Worm (Caenorhabditis elegans) whole organism, L2 larva: ENCODE measurements around the gene srsx-33.

ENCODE experiments used
- C34F6.9 ChIP-seq: fragments of 150-350 bp; optimal IDR thresholded peaks from 2 replicates; lab custom pipeline; 2014; ENCODE audit warnings: missing biosample characterization, missing genetic modification characterization
- F13H6.1 ChIP-seq: sonication (generic microtip); optimal IDR thresholded peaks from 2 replicates; lab custom pipeline; 2016; ENCODE audit warnings: missing genetic modification characterization, missing compliant biosample characterization
- R02D3.7 ChIP-seq: fragments of 150-350 bp; optimal IDR thresholded peaks from 2 replicates; lab custom pipeline; 2014; ENCODE audit warnings: missing biosample characterization, missing genetic modification characterization
- Y55F3AM.14 ChIP-seq: fragments of 200-800 bp; sonication (Bioruptor generic); optimal IDR thresholded peaks from 2 replicates; lab custom pipeline; 2018; ENCODE audit warnings: mild to moderate bottlenecking, missing genetic modification characterization, missing compliant biosample characterization
- ZK546.5 ChIP-seq: sonication (generic microtip); optimal IDR thresholded peaks from 2 replicates; lab custom pipeline; 2017; ENCODE audit warnings: missing biosample characterization, missing genetic modification characterization
- alr-1 ChIP-seq: fragments of 150-350 bp; optimal IDR thresholded peaks from 2 replicates; lab custom pipeline; 2014; ENCODE audit warnings: missing biosample characterization, missing genetic modification characterization
- aly-2 ChIP-seq: fragments of 150-350 bp; optimal IDR thresholded peaks from 2 replicates; lab custom pipeline; 2014; ENCODE audit warnings: missing biosample characterization, missing genetic modification characterization
- ama-1 ChIP-seq: fragments of 150-350 bp; optimal IDR thresholded peaks from 2 replicates; lab custom pipeline; 2018; ENCODE audit warnings: inconsistent platforms
- ceh-16 ChIP-seq: fragments of 150-350 bp; optimal IDR thresholded peaks from 2 replicates; lab custom pipeline; 2014; ENCODE audit warnings: missing biosample characterization, missing genetic modification characterization
- ceh-82 ChIP-seq: fragments of 150-350 bp; optimal IDR thresholded peaks from 2 replicates; lab custom pipeline; 2014; ENCODE audit warnings: missing biosample characterization, missing genetic modification characterization
- crh-2 ChIP-seq: sonication (generic microtip); optimal IDR thresholded peaks from 2 replicates; lab custom pipeline; 2017; ENCODE audit warnings: missing biosample characterization, missing genetic modification characterization
- dmd-4 ChIP-seq: sonication (generic microtip); optimal IDR thresholded peaks from 2 replicates; lab custom pipeline; 2017; ENCODE audit warnings: missing biosample characterization, missing genetic modification characterization
- egl-27 ChIP-seq: sonication (generic microtip); optimal IDR thresholded peaks from 3 replicates; lab custom pipeline; 2017; ENCODE audit warnings: missing biosample characterization, missing genetic modification reagents, missing genetic modification characterization
- elt-1 ChIP-seq: fragments of 150-350 bp; optimal IDR thresholded peaks from 2 replicates; lab custom pipeline; 2014; ENCODE audit warnings: missing biosample characterization, missing genetic modification characterization
- elt-3 ChIP-seq: sonication (generic microtip); optimal IDR thresholded peaks from 2 replicates; lab custom pipeline; 2017; ENCODE audit warnings: missing biosample characterization, missing genetic modification characterization
- fos-1 ChIP-seq: fragments of 150-350 bp; optimal IDR thresholded peaks from 2 replicates; lab custom pipeline; 2014; ENCODE audit warnings: missing biosample characterization, missing genetic modification characterization
- gmeb-1 ChIP-seq: fragments of 150-350 bp; optimal IDR thresholded peaks from 2 replicates; lab custom pipeline; 2014; ENCODE audit warnings: missing biosample characterization, missing genetic modification characterization
- lin-11 ChIP-seq: fragments of 150-350 bp; sonication (generic microtip); optimal IDR thresholded peaks from 2 replicates; lab custom pipeline; 2014; ENCODE audit warnings: missing biosample characterization, missing genetic modification characterization, inconsistent platforms, mixed read lengths
- lin-13 ChIP-seq: fragments of 150-350 bp; optimal IDR thresholded peaks from 2 replicates; lab custom pipeline; 2014; ENCODE audit warnings: missing biosample characterization, missing genetic modification reagents, missing genetic modification characterization
- lin-39 ChIP-seq: fragments of 150-350 bp; optimal IDR thresholded peaks from 2 replicates; lab custom pipeline; 2014; ENCODE audit warnings: missing biosample characterization, missing genetic modification reagents, missing genetic modification characterization
- lsy-2 ChIP-seq, 2 experiments: fragments of 150-350 bp in 1 of 2; sonication (generic microtip) in 1 of 2; optimal IDR thresholded peaks; 2 replicates each; lab custom pipeline; 2014 to 2017; ENCODE audit warnings: missing biosample characterization in 2 of 2, missing genetic modification characterization in 2 of 2
- mab-5 ChIP-seq: fragments of 150-350 bp; optimal IDR thresholded peaks from 2 replicates; lab custom pipeline; 2014; ENCODE audit warnings: missing biosample characterization, missing genetic modification characterization
- mbf-1 ChIP-seq: sonication (generic microtip); optimal IDR thresholded peaks from 2 replicates; lab custom pipeline; 2017; ENCODE audit warnings: missing biosample characterization, missing genetic modification characterization
- mdl-1 ChIP-seq, 2 experiments: fragments of 150-350 bp in 1 of 2; sonication (generic microtip) in 1 of 2; optimal IDR thresholded peaks; 2 replicates each; lab custom pipeline; 2017; ENCODE audit warnings: missing biosample characterization in 2 of 2, missing genetic modification characterization in 2 of 2
- nhr-10 ChIP-seq: sonication (generic microtip); optimal IDR thresholded peaks from 2 replicates; lab custom pipeline; 2017; ENCODE audit warnings: missing biosample characterization, missing genetic modification characterization
- nhr-11 ChIP-seq: fragments of 150-350 bp; optimal IDR thresholded peaks from 2 replicates; lab custom pipeline; 2014; ENCODE audit warnings: missing biosample characterization, missing genetic modification characterization
- nhr-12 ChIP-seq: fragments of 150-350 bp; optimal IDR thresholded peaks from 2 replicates; lab custom pipeline; 2014; ENCODE audit warnings: missing biosample characterization, missing genetic modification characterization
- nhr-129 ChIP-seq: fragments of 150-350 bp; optimal IDR thresholded peaks from 2 replicates; lab custom pipeline; 2014; ENCODE audit warnings: missing biosample characterization, missing genetic modification characterization
- nhr-21 ChIP-seq: fragments of 150-350 bp; optimal IDR thresholded peaks from 2 replicates; lab custom pipeline; 2014; ENCODE audit warnings: missing biosample characterization, missing genetic modification characterization
- nhr-23 ChIP-seq: fragments of 150-350 bp; optimal IDR thresholded peaks from 2 replicates; lab custom pipeline; 2014; ENCODE audit warnings: missing biosample characterization, missing genetic modification reagents, missing genetic modification characterization
- nhr-25 ChIP-seq: fragments of 150-350 bp; sonication (generic microtip); optimal IDR thresholded peaks from 3 replicates; lab custom pipeline; 2014; ENCODE audit warnings: missing biosample characterization, missing genetic modification characterization
- nhr-77 ChIP-seq: fragments of 150-350 bp; optimal IDR thresholded peaks from 2 replicates; lab custom pipeline; 2014; ENCODE audit warnings: missing biosample characterization, missing genetic modification characterization
- peb-1 ChIP-seq: fragments of 150-350 bp; optimal IDR thresholded peaks from 2 replicates; lab custom pipeline; 2014; ENCODE audit warnings: missing biosample characterization, missing genetic modification characterization
- sem-4 ChIP-seq: fragments of 150-350 bp; optimal IDR thresholded peaks from 2 replicates; lab custom pipeline; 2014; ENCODE audit warnings: missing biosample characterization, missing genetic modification reagents, missing genetic modification characterization
- skn-1 ChIP-seq: sonication (generic microtip); optimal IDR thresholded peaks from 2 replicates; lab custom pipeline; 2017; ENCODE audit warnings: missing biosample characterization, missing genetic modification characterization
- sma-3 ChIP-seq: sonication (generic microtip); optimal IDR thresholded peaks from 2 replicates; lab custom pipeline; 2016; ENCODE audit warnings: missing genetic modification reagents, missing genetic modification characterization, missing compliant biosample characterization
- sma-9 ChIP-seq, 2 experiments: fragments of 150-350 bp in 1 of 2; sonication (generic microtip) in 1 of 2; optimal IDR thresholded peaks; 2 replicates each; lab custom pipeline; 2014 to 2016; ENCODE audit warnings: missing genetic modification characterization in 2 of 2, mild to moderate bottlenecking in 1 of 2, missing biosample characterization in 1 of 2, missing compliant biosample characterization in 1 of 2, missing genetic modification reagents in 1 of 2, moderate library complexity in 1 of 2
- snpc-4 ChIP-seq: fragments of 150-350 bp; optimal IDR thresholded peaks from 2 replicates; lab custom pipeline; 2014; ENCODE audit warnings: missing biosample characterization, missing genetic modification characterization
- unc-39 ChIP-seq: fragments of 150-350 bp; optimal IDR thresholded peaks from 2 replicates; lab custom pipeline; 2014; ENCODE audit warnings: missing biosample characterization, missing genetic modification characterization
- unc-55 ChIP-seq: fragments of 150-350 bp; sonication (generic microtip); optimal IDR thresholded peaks from 3 replicates; lab custom pipeline; 2014; ENCODE audit warnings: missing biosample characterization, missing genetic modification reagents, missing genetic modification characterization
- ztf-1 ChIP-seq: fragments of 200-800 bp; sonication (Bioruptor generic); conservative IDR thresholded peaks from 2 replicates; pipeline ENCODE4 v1.3.6; 2022; ENCODE audit warnings: missing genetic modification characterization, missing compliant biosample characterization
- ztf-11 ChIP-seq: sonication (generic microtip); optimal IDR thresholded peaks from 2 replicates; lab custom pipeline; 2017; ENCODE audit warnings: missing biosample characterization, missing genetic modification characterization
- ztf-4 ChIP-seq: fragments of 150-350 bp; optimal IDR thresholded peaks from 2 replicates; lab custom pipeline; 2014; ENCODE audit warnings: missing biosample characterization, missing genetic modification characterization

srsx-33 gene

ce11 chrV:11245029-11245428 is 7.3 kb downstream of the srsx-33 start:
- TF ChIP-seq elt-3 (tag; lab: Kevin White, UChicago) (no peak), nhr-11 (tag; lab: Kevin White, UChicago) (no peak), ama-1 (lab: Kevin White, UChicago) (no peak), lin-39 (tag; lab: Kevin White, UChicago) (no peak), egl-27 (tag; lab: Kevin White, UChicago) (no peak), lsy-2 (tag; optimal IDR thresholded peaks at IDR 0.05; lab: Kevin White, UChicago) (no peak), nhr-12 (no peak), aly-2 (tag; lab: Kevin White, UChicago) (no peak), ceh-82 (tag; lab: Kevin White, UChicago) (no peak)
- TF ChIP-seq, all 48 proteins: peak for 0

- no peak for TF ChIP-seq lin-39 (tag; lab: Kevin White, UChicago)
- TF ChIP-seq gmeb-1 (tag; lab: Kevin White, UChicago) = no peak
- no peak for TF ChIP-seq mdl-1 (tag; optimal IDR thresholded peaks at IDR 0.05; lab: Kevin White, UChicago)
- no peak for TF ChIP-seq unc-55 (GFP tag; lab: Kevin White, UChicago)
- no peak for TF ChIP-seq unc-39 (tag; lab: Kevin White, UChicago)
- TF ChIP-seq skn-1 = no peak
- no peak for TF ChIP-seq Y55F3AM.14 (GFP tag; lab: Kevin White, UChicago)
- TF ChIP-seq ceh-82 (tag; lab: Kevin White, UChicago) = no peak
- TF ChIP-seq F13H6.1 (tag; lab: Kevin White, UChicago) = no peak
- TF ChIP-seq nhr-21 (tag; lab: Kevin White, UChicago) = no peak
- no peak for TF ChIP-seq mbf-1 (tag; lab: Kevin White, UChicago)
- no peak for TF ChIP-seq nhr-77 (tag; lab: Kevin White, UChicago)
- TF ChIP-seq nhr-11 (tag; lab: Kevin White, UChicago) = no peak
Measured at ce11 chrV:11244539-11244938, 7.8 kb downstream of the srsx-33 start, which contains the start of gene mxl-1. Gene mxl-1, plus strand, starts transcription at chrV:11244839.

ce11 chrV:11241580-11241979 is 10.7 kb downstream of the srsx-33 start, which contains the start of gene pgap-1:
Gene pgap-1, plus strand, starts transcription at chrV:11241880.
- TF ChIP-seq gmeb-1 (tag; lab: Kevin White, UChicago) = no peak
- no peak for TF ChIP-seq elt-1 (tag; lab: Kevin White, UChicago)
- no peak for TF ChIP-seq F13H6.1 (tag; lab: Kevin White, UChicago)
- TF ChIP-seq ztf-1 (GFP tag; lab: Robert Waterston, UW) = no peak
- TF ChIP-seq R02D3.7 (tag; lab: Kevin White, UChicago) = no peak
- no peak for TF ChIP-seq C34F6.9 (tag; lab: Kevin White, UChicago)
- no peak for TF ChIP-seq peb-1 (tag; lab: Kevin White, UChicago)

ce11 chrV:11239187-11239725 is 13.1 kb downstream of the srsx-33 start, which contains the start of the genes dvc-1 and ima-1:
Gene dvc-1, minus strand, starts transcription at chrV:11239331.
Gene ima-1, plus strand, starts transcription at chrV:11239675.
- no peak for TF ChIP-seq lin-39 (tag; lab: Kevin White, UChicago)
- TF ChIP-seq nhr-11 (tag; lab: Kevin White, UChicago) = no peak
- no peak for TF ChIP-seq nhr-12
- TF ChIP-seq C34F6.9 (tag; lab: Kevin White, UChicago) = peak; percentile 57
- TF ChIP-seq ztf-11 (tag; lab: Kevin White, UChicago) = no peak
- TF ChIP-seq sem-4 = no peak
- TF ChIP-seq lin-13 (GFP tag; lab: Kevin White, UChicago) = no peak
- no peak for TF ChIP-seq ceh-16 (tag; lab: Kevin White, UChicago)
- TF ChIP-seq ama-1 (lab: Kevin White, UChicago) = no peak
- TF ChIP-seq lin-11 = peak; percentile 62
- TF ChIP-seq gmeb-1 (tag; lab: Kevin White, UChicago) = peak; percentile 69
- TF ChIP-seq crh-2 (tag; lab: Kevin White, UChicago) = peak; percentile 66
- no peak for TF ChIP-seq ztf-1 (GFP tag; lab: Robert Waterston, UW)
- TF ChIP-seq mbf-1 (tag; lab: Kevin White, UChicago) = no peak
- no peak for TF ChIP-seq elt-1 (tag; lab: Kevin White, UChicago)
- TF ChIP-seq alr-1 (tag; lab: Kevin White, UChicago) = no peak
- TF ChIP-seq nhr-25 = peak; percentile 64
- TF ChIP-seq ceh-82 (tag; lab: Kevin White, UChicago) = peak; percentile 69
- no peak for TF ChIP-seq mdl-1 (tag; optimal IDR thresholded peaks at IDR 0.05; lab: Kevin White, UChicago)
- no peak for TF ChIP-seq ZK546.5 (tag; lab: Kevin White, UChicago)
- peak; percentile 60 for TF ChIP-seq sma-3 (GFP tag; lab: Kevin White, UChicago)
- no peak for TF ChIP-seq nhr-23
- no peak for TF ChIP-seq mab-5 (tag; lab: Kevin White, UChicago)
- TF ChIP-seq lsy-2 (tag; optimal IDR thresholded peaks at IDR 0.05; lab: Kevin White, UChicago) = peak; percentile 25 to 73
- TF ChIP-seq Y55F3AM.14 (GFP tag; lab: Kevin White, UChicago) = no peak
- no peak for TF ChIP-seq nhr-10 (tag; lab: Kevin White, UChicago)
- TF ChIP-seq elt-3 (tag; lab: Kevin White, UChicago) = no peak
- no peak for TF ChIP-seq unc-55 (GFP tag; lab: Kevin White, UChicago)
- TF ChIP-seq ztf-4 (tag; lab: Kevin White, UChicago) = no peak
- no peak for TF ChIP-seq snpc-4
- TF ChIP-seq nhr-21 (tag; lab: Kevin White, UChicago) = peak; percentile 7
- TF ChIP-seq skn-1 = no peak
- peak; percentile 89 for TF ChIP-seq R02D3.7 (tag; lab: Kevin White, UChicago)
- TF ChIP-seq egl-27 (tag; lab: Kevin White, UChicago) = no peak
- TF ChIP-seq fos-1 (tag; lab: Kevin White, UChicago) = peak; percentile 2
- peak; percentile 65 for TF ChIP-seq nhr-129 (tag; lab: Kevin White, UChicago)
- TF ChIP-seq nhr-77 (tag; lab: Kevin White, UChicago) = no peak
- peak; percentile 32 for TF ChIP-seq sma-9 (GFP tag; optimal IDR thresholded peaks at IDR 0.05; lab: Kevin White, UChicago)
- TF ChIP-seq sma-9 (tag; optimal IDR thresholded peaks at IDR 0.05; lab: Kevin White, UChicago) = no peak
- TF ChIP-seq dmd-4 (tag; lab: Kevin White, UChicago) = no peak
